Worm (Caenorhabditis elegans) whole organism, L2 larva: ENCODE measurements around the gene Y57A10B.7.

Source experiments
- C34F6.9 ChIP-seq: fragments of 150-350 bp; optimal IDR thresholded peaks from 2 replicates; lab custom pipeline; 2014; ENCODE audit warnings: missing biosample characterization, missing genetic modification characterization
- Y55F3AM.14 ChIP-seq: fragments of 200-800 bp; sonication (Bioruptor generic); optimal IDR thresholded peaks from 2 replicates; lab custom pipeline; 2018; ENCODE audit warnings: mild to moderate bottlenecking, missing genetic modification characterization, missing compliant biosample characterization
- ZK546.5 ChIP-seq: sonication (generic microtip); optimal IDR thresholded peaks from 2 replicates; lab custom pipeline; 2017; ENCODE audit warnings: missing biosample characterization, missing genetic modification characterization
- alr-1 ChIP-seq: fragments of 150-350 bp; optimal IDR thresholded peaks from 2 replicates; lab custom pipeline; 2014; ENCODE audit warnings: missing biosample characterization, missing genetic modification characterization
- blmp-1 ChIP-seq: sonication (generic microtip); optimal IDR thresholded peaks from 2 replicates; lab custom pipeline; 2017; ENCODE audit warnings: missing genetic modification characterization, mild to moderate bottlenecking, missing compliant biosample characterization, antibody characterized with exemption, moderate library complexity; ENCODE audit not compliant: insufficient read depth
- ceh-16 ChIP-seq: fragments of 150-350 bp; optimal IDR thresholded peaks from 2 replicates; lab custom pipeline; 2014; ENCODE audit warnings: missing biosample characterization, missing genetic modification characterization
- ceh-82 ChIP-seq: fragments of 150-350 bp; optimal IDR thresholded peaks from 2 replicates; lab custom pipeline; 2014; ENCODE audit warnings: missing biosample characterization, missing genetic modification characterization
- crh-2 ChIP-seq: sonication (generic microtip); optimal IDR thresholded peaks from 2 replicates; lab custom pipeline; 2017; ENCODE audit warnings: missing biosample characterization, missing genetic modification characterization
- egl-27 ChIP-seq: sonication (generic microtip); optimal IDR thresholded peaks from 3 replicates; lab custom pipeline; 2017; ENCODE audit warnings: missing biosample characterization, missing genetic modification reagents, missing genetic modification characterization
- elt-1 ChIP-seq: fragments of 150-350 bp; optimal IDR thresholded peaks from 2 replicates; lab custom pipeline; 2014; ENCODE audit warnings: missing biosample characterization, missing genetic modification characterization
- elt-3 ChIP-seq: sonication (generic microtip); optimal IDR thresholded peaks from 2 replicates; lab custom pipeline; 2017; ENCODE audit warnings: missing biosample characterization, missing genetic modification characterization
- lin-13 ChIP-seq: fragments of 150-350 bp; optimal IDR thresholded peaks from 2 replicates; lab custom pipeline; 2014; ENCODE audit warnings: missing biosample characterization, missing genetic modification reagents, missing genetic modification characterization
- lin-39 ChIP-seq: fragments of 150-350 bp; optimal IDR thresholded peaks from 2 replicates; lab custom pipeline; 2014; ENCODE audit warnings: missing biosample characterization, missing genetic modification reagents, missing genetic modification characterization
- lsy-2 ChIP-seq, 2 experiments: fragments of 150-350 bp in 1 of 2; sonication (generic microtip) in 1 of 2; optimal IDR thresholded peaks; 2 replicates each; lab custom pipeline; 2014 to 2017; ENCODE audit warnings: missing biosample characterization in 2 of 2, missing genetic modification characterization in 2 of 2
- mab-5 ChIP-seq: fragments of 150-350 bp; optimal IDR thresholded peaks from 2 replicates; lab custom pipeline; 2014; ENCODE audit warnings: missing biosample characterization, missing genetic modification characterization
- mbf-1 ChIP-seq: sonication (generic microtip); optimal IDR thresholded peaks from 2 replicates; lab custom pipeline; 2017; ENCODE audit warnings: missing biosample characterization, missing genetic modification characterization
- mdl-1 ChIP-seq, 2 experiments: fragments of 150-350 bp in 1 of 2; sonication (generic microtip) in 1 of 2; optimal IDR thresholded peaks; 2 replicates each; lab custom pipeline; 2017; ENCODE audit warnings: missing biosample characterization in 2 of 2, missing genetic modification characterization in 2 of 2
- nhr-10 ChIP-seq: sonication (generic microtip); optimal IDR thresholded peaks from 2 replicates; lab custom pipeline; 2017; ENCODE audit warnings: missing biosample characterization, missing genetic modification characterization
- nhr-11 ChIP-seq: fragments of 150-350 bp; optimal IDR thresholded peaks from 2 replicates; lab custom pipeline; 2014; ENCODE audit warnings: missing biosample characterization, missing genetic modification characterization
- nhr-129 ChIP-seq: fragments of 150-350 bp; optimal IDR thresholded peaks from 2 replicates; lab custom pipeline; 2014; ENCODE audit warnings: missing biosample characterization, missing genetic modification characterization
- nhr-21 ChIP-seq: fragments of 150-350 bp; optimal IDR thresholded peaks from 2 replicates; lab custom pipeline; 2014; ENCODE audit warnings: missing biosample characterization, missing genetic modification characterization
- nhr-23 ChIP-seq: fragments of 150-350 bp; optimal IDR thresholded peaks from 2 replicates; lab custom pipeline; 2014; ENCODE audit warnings: missing biosample characterization, missing genetic modification reagents, missing genetic modification characterization
- nhr-237 ChIP-seq: fragments of 150-350 bp; optimal IDR thresholded peaks from 2 replicates; lab custom pipeline; 2014; ENCODE audit warnings: missing biosample characterization, missing genetic modification characterization
- nhr-6 ChIP-seq: fragments of 150-350 bp; optimal IDR thresholded peaks from 2 replicates; lab custom pipeline; 2014; ENCODE audit warnings: missing biosample characterization, missing genetic modification characterization
- nhr-77 ChIP-seq: fragments of 150-350 bp; optimal IDR thresholded peaks from 2 replicates; lab custom pipeline; 2014; ENCODE audit warnings: missing biosample characterization, missing genetic modification characterization
- peb-1 ChIP-seq: fragments of 150-350 bp; optimal IDR thresholded peaks from 2 replicates; lab custom pipeline; 2014; ENCODE audit warnings: missing biosample characterization, missing genetic modification characterization
- sem-4 ChIP-seq: fragments of 150-350 bp; optimal IDR thresholded peaks from 2 replicates; lab custom pipeline; 2014; ENCODE audit warnings: missing biosample characterization, missing genetic modification reagents, missing genetic modification characterization
- skn-1 ChIP-seq: sonication (generic microtip); optimal IDR thresholded peaks from 2 replicates; lab custom pipeline; 2017; ENCODE audit warnings: missing biosample characterization, missing genetic modification characterization
- snpc-4 ChIP-seq: fragments of 150-350 bp; optimal IDR thresholded peaks from 2 replicates; lab custom pipeline; 2014; ENCODE audit warnings: missing biosample characterization, missing genetic modification characterization
- unc-39 ChIP-seq: fragments of 150-350 bp; optimal IDR thresholded peaks from 2 replicates; lab custom pipeline; 2014; ENCODE audit warnings: missing biosample characterization, missing genetic modification characterization
- unc-62 ChIP-seq: fragments of 150-350 bp; optimal IDR thresholded peaks from 2 replicates; lab custom pipeline; 2014; ENCODE audit warnings: missing biosample characterization, missing genetic modification reagents, missing genetic modification characterization
- ztf-1 ChIP-seq: fragments of 200-800 bp; sonication (Bioruptor generic); conservative IDR thresholded peaks from 2 replicates; pipeline ENCODE4 v1.3.6; 2022; ENCODE audit warnings: missing genetic modification characterization, missing compliant biosample characterization
- ztf-11 ChIP-seq: sonication (generic microtip); optimal IDR thresholded peaks from 2 replicates; lab custom pipeline; 2017; ENCODE audit warnings: missing biosample characterization, missing genetic modification characterization

The Y57A10B.7 gene

DNA sequence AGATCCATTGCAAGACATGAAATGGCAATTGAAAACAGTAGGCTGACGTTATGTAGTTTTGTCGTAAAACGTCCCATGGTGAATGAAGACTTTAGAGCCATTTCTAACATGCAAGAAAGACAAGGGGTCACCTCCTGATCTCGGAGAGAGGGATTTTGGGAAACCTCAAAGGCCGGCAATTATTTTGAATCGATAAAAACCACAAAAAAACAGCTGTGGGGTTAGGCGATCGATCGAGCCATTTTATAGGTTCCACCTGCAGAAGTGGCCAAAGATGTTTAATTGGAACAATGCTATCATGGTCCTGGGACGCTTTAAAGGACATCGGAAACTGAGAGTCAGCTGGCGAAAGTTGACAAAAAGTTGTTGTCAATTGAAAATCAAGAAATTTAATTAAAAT lies 21.2 kb upstream of the Y57A10B.7 start, which contains the start of gene Y57A10C.11:
Y57A10C.11 (minus strand) TSS at position 101 of the 400 bp plus-strand sequence.
- TF ChIP-seq nhr-21 (tag; lab: Kevin White, UChicago) (no peak), unc-39 (tag; lab: Kevin White, UChicago) (no peak), mbf-1 (tag; lab: Kevin White, UChicago) (no peak), nhr-237 (no peak), egl-27 (tag; lab: Kevin White, UChicago) (no peak), ztf-11 (tag; lab: Kevin White, UChicago) (no peak), crh-2 (tag; lab: Kevin White, UChicago) (no peak), skn-1 (tag; lab: Kevin White, UChicago) (no peak), nhr-23 (tag; lab: Kevin White, UChicago) (no peak), elt-3 (tag; lab: Kevin White, UChicago) (no peak), lsy-2 (tag; optimal IDR thresholded peaks at IDR 0.05; lab: Kevin White, UChicago) (no peak), snpc-4 (tag; lab: Kevin White, UChicago) (no peak), ceh-16 (tag; lab: Kevin White, UChicago) (no peak), peb-1 (tag; lab: Kevin White, UChicago) (no peak), ztf-1 (GFP tag; lab: Robert Waterston, UW) (no peak), nhr-10 (no peak), lin-13 (GFP tag; lab: Kevin White, UChicago) (no peak), nhr-129 (tag; lab: Kevin White, UChicago) (no peak), elt-1 (tag; lab: Kevin White, UChicago) (no peak), mdl-1 (tag; optimal IDR thresholded peaks at IDR 0.05; lab: Kevin White, UChicago) (no peak)

DNA sequence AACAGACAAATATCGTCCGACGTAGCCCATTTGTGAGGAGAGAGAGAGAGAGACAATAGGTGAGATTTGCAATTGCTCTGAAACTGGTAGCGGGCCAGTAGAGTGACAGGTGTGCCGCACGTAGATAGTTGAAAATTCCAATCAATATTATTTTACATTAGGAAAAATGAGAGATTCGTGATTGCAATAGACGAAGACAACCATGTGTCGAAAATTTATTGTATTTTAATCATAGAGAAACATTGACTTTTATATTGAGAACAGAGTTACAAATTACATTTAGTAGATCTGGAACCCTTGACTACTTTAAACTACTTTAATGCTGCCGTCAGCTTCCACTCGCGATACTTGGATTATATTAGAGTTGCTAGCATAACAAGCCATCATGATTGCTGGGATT lies 18.8 kb upstream of the Y57A10B.7 start, which contains the start of gene Y57A10C.1:
Y57A10C.1 (minus strand) TSS at position 101 of the 400 bp plus-strand sequence.
- TF ChIP-seq mdl-1 (tag; optimal IDR thresholded peaks at IDR 0.05; lab: Kevin White, UChicago) (no peak), elt-3 (tag; lab: Kevin White, UChicago) (no peak), lsy-2 (tag; optimal IDR thresholded peaks at IDR 0.05; lab: Kevin White, UChicago) (no peak), mbf-1 (tag; lab: Kevin White, UChicago) (no peak), nhr-21 (tag; lab: Kevin White, UChicago) (no peak), C34F6.9 (tag; lab: Kevin White, UChicago) (no peak), Y55F3AM.14 (no peak), ZK546.5 (tag; lab: Kevin White, UChicago) (no peak), blmp-1 (tag; lab: Kevin White, UChicago) (no peak), lin-13 (GFP tag; lab: Kevin White, UChicago) (no peak), nhr-6 (tag; lab: Kevin White, UChicago) (no peak), unc-39 (tag; lab: Kevin White, UChicago) (no peak)
- TF ChIP-seq, all 48 proteins: peak for 0

DNA sequence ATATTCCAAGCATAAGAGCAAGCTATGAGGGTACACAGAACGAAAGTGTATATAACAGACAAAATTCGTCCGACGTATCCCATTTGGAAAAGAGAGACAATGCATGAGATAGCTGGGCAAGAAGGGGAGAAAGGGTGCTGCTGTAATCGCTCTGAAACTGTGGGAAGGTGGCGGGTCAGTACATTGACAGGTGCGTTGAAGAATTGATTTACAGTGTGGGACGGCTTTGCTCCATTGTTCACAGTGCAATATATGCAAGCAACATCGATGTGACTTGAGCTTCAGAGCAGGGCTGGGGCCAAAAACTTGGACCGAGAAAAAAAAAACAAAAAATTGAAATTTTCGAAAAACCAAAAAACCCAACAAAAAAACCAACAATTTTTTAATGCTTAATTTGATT lies 16.5 kb upstream of the Y57A10B.7 start, which contains the start of gene F57G9.3:
F57G9.3 (minus strand) TSS at position 101 of the 400 bp plus-strand sequence.
- TF ChIP-seq alr-1 (tag; lab: Kevin White, UChicago) (no peak), nhr-77 (tag; lab: Kevin White, UChicago) (no peak)

DNA sequence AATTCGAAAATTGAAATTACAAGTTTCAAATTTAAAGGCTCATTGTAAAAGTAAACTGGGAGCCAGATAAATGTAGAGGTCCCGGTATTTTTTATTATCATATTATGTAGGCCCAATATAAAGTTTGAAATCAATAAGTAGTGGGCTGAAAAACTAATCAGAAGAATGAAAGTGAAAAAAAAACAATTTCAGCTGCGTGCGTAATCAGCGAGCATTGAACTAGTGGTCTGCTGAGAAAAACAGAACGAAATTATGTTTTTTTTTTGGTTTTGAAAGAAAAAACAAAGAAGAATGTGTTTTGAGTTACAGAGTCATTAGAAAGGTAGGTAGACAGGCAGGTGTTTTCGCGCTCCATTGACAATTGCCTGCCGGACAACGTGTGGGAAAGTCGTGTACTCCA lies 15.1 kb upstream of the Y57A10B.7 start, which contains the start of gene sre-31:
sre-31 (minus strand) TSS at position 101 of the 400 bp plus-strand sequence.
- TF ChIP-seq ceh-82 (tag; lab: Kevin White, UChicago) = no peak

DNA sequence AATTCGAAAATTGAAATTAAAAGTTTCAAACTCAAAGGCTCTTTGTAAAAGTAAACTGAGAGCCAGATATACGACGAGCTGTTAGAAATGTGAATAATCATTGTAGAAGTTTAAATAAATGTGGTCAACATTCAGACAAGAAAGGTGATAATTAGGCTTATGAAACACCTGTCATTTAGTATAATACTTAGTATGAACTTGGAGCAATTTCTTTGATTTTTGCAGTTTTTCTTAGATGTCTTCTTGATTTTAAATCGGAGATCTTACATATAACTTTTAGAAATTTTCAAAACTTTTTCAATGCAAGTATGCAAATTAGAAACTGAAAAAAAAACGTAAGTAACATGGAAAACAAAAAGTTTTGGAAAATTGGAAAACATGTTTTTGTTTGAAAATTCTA lies 12.8 kb upstream of the Y57A10B.7 start, which contains the start of gene sre-30:
sre-30 (minus strand) TSS at position 101 of the 400 bp plus-strand sequence.
- TF ChIP-seq ztf-1 (GFP tag; lab: Robert Waterston, UW) (no peak), nhr-11 (tag; lab: Kevin White, UChicago) (no peak), mab-5 (tag; lab: Kevin White, UChicago) (no peak), sem-4 (tag; lab: Kevin White, UChicago) (no peak), unc-62 (GFP tag; lab: Kevin White, UChicago) (no peak), elt-3 (tag; lab: Kevin White, UChicago) (no peak), mdl-1 (tag; optimal IDR thresholded peaks at IDR 0.05; lab: Kevin White, UChicago) (no peak), lin-39 (tag; lab: Kevin White, UChicago) (no peak)
- TF ChIP-seq, all 48 proteins: peak for 0
